Worm (Caenorhabditis elegans) whole organism, L1 larva: ENCODE results near the gene F21C10.5.

Experiments
- alr-1 ChIP-seq: fragments of 200-800 bp; sonication (Bioruptor generic); optimal IDR thresholded peaks from 2 replicates; lab custom pipeline; 2018; ENCODE audit warnings: borderline replicate concordance, mild to moderate bottlenecking, missing genetic modification characterization, missing compliant biosample characterization
- blmp-1 ChIP-seq: fragments of 150-350 bp; optimal IDR thresholded peaks from 2 replicates; lab custom pipeline; 2014; ENCODE audit warnings: missing biosample characterization, missing genetic modification characterization
- dpl-1 ChIP-seq, 3 experiments: fragments of 150-350 bp in 2 of 3; sonication (generic microtip) in 1 of 3; optimal IDR thresholded peaks; 2 replicates each; lab custom pipeline; 2014 to 2017; ENCODE audit warnings: missing biosample characterization in 3 of 3, missing genetic modification characterization in 3 of 3, missing genetic modification reagents in 3 of 3
- dsc-1 ChIP-seq: sonication (generic microtip); optimal IDR thresholded peaks from 2 replicates; lab custom pipeline; 2016; ENCODE audit warnings: mild to moderate bottlenecking, missing genetic modification characterization, missing compliant biosample characterization
- elt-2 ChIP-seq: sonication (generic microtip); optimal IDR thresholded peaks from 2 replicates; lab custom pipeline; 2016; ENCODE audit warnings: missing genetic modification characterization, mild to moderate bottlenecking, inconsistent platforms, missing compliant biosample characterization, missing genetic modification reagents
- fkh-10 ChIP-seq: sonication (generic microtip); optimal IDR thresholded peaks from 2 replicates; lab custom pipeline; 2017; ENCODE audit warnings: missing biosample characterization, missing genetic modification reagents, missing genetic modification characterization
- lin-35 ChIP-seq, 2 experiments: fragments of 150-350 bp; optimal IDR thresholded peaks; 2 replicates each; lab custom pipeline; 2014; ENCODE audit warnings: missing biosample characterization in 2 of 2, missing genetic modification characterization in 2 of 2, missing genetic modification reagents in 2 of 2
- nhr-12 ChIP-seq: sonication (generic microtip); optimal IDR thresholded peaks from 2 replicates; lab custom pipeline; 2017; ENCODE audit warnings: missing biosample characterization, missing genetic modification characterization
- nhr-71 ChIP-seq: sonication (generic microtip); optimal IDR thresholded peaks from 2 replicates; lab custom pipeline; 2016; ENCODE audit warnings: mild to moderate bottlenecking, missing genetic modification characterization, moderate library complexity, missing compliant biosample characterization
- sptf-1 ChIP-seq: fragments of 150-350 bp; optimal IDR thresholded peaks from 2 replicates; lab custom pipeline; 2014; ENCODE audit warnings: missing biosample characterization, missing genetic modification characterization
- swsn-7 ChIP-seq: sonication (generic microtip); optimal IDR thresholded peaks from 2 replicates; lab custom pipeline; 2016; ENCODE audit warnings: missing genetic modification characterization, missing compliant biosample characterization
- tlp-1 ChIP-seq: fragments of 150-350 bp; optimal IDR thresholded peaks from 2 replicates; lab custom pipeline; 2014; ENCODE audit warnings: missing biosample characterization, missing genetic modification characterization
- unc-62 ChIP-seq: fragments of 150-350 bp; optimal IDR thresholded peaks from 2 replicates; lab custom pipeline; 2014; ENCODE audit warnings: missing biosample characterization, missing genetic modification reagents, missing genetic modification characterization

- TF ChIP-seq sptf-1: no peak
- peak in 1 of 2 experiments; percentile 26 for TF ChIP-seq lin-35 (GFP tag; optimal IDR thresholded peaks at IDR 0.05; lab: Kevin White, UChicago)
- TF ChIP-seq fkh-10 (GFP tag; lab: Kevin White, UChicago): no peak
- TF ChIP-seq dsc-1 (tag; lab: Kevin White, UChicago): no peak
- no peak for TF ChIP-seq dpl-1 (GFP tag; optimal IDR thresholded peaks at IDR 0.05; lab: Kevin White, UChicago)
- TF ChIP-seq tlp-1 (tag; lab: Kevin White, UChicago): no peak
- no peak for TF ChIP-seq swsn-7 (tag; lab: Kevin White, UChicago)
- no peak for TF ChIP-seq elt-2 (tag; lab: Kevin White, UChicago)
- no peak for TF ChIP-seq nhr-12
- peak; percentile 38 for TF ChIP-seq blmp-1 (tag; lab: Kevin White, UChicago)
- TF ChIP-seq unc-62 (GFP tag; lab: Kevin White, UChicago): no peak
- TF ChIP-seq nhr-71: peak; percentile 55
- TF ChIP-seq alr-1 (tag; lab: Kevin White, UChicago): no peak
Measured at ce11 chrV:9160224-9160886, 34.9 kb downstream of the F21C10.5 start, which contains the start of gene col-144.
